Worm (Caenorhabditis elegans): ENCODE data around the gene F40F8.1.

DNA sequence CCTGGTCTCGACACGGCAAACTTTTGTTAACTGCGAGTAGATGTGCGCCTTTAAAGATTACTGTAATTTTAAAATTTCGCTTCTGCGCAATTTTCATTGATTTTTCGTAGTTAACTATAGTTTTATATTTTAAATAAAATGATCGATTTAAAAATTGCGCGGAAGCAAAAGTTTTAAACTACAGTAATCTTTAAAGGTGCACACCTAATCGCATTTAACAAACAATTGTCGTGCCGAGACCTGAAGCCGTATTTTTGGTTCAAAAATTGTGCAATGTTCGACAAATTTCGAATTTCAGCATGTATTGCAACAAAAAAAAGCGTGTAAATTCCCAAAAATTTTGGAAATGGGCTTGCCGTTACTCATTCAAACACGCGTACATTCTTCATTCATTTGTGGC, 33.0 kb upstream of the F40F8.1 start:
- TF ChIP-seq ama-1 (optimal IDR thresholded peaks at IDR 0.05) (no peak), ets-7 (tag; optimal IDR thresholded peaks at IDR 0.05) (no peak), B0310.2 (tag; optimal IDR thresholded peaks at IDR 0.05) (no peak), ceh-36 (tag; optimal IDR thresholded peaks at IDR 0.05) (no peak), tbx-37 (GFP tag; conservative IDR thresholded peaks at IDR 0.05) (no peak), hnd-1 (tag; optimal IDR thresholded peaks at IDR 0.05) (no peak), hmbx-1 (tag; optimal IDR thresholded peaks at IDR 0.05) (no peak)

Measured in whole organism, early embryonic.